Worm (Caenorhabditis elegans): Measurements from ENCODE around the gene srh-23.

DNA sequence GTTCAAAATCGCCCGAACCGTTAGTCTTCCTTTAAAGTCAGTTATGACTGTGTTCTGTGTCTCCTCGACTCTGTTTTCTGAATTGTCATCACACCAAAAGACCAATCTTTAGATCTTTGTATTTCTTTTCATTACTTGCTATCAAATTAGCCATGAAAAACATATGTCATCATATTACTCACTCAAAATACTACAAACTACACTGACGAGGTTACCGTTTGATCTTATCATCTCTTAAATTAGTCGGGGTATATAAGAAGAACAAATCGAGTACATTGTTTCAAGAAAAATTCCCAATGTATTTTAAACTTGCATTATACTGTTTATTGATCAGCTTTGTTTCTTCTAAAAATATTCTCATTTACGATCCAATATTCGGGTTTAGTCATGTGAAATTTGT is 12.3 kb upstream of the srh-23 start, which contains the start of gene ugt-13:
- no peak for TF ChIP-seq zag-1 (tag; optimal IDR thresholded peaks at IDR 0.05)
- no peak for TF ChIP-seq nfya-1 (tag; optimal IDR thresholded peaks at IDR 0.05; ENCODE audit: insufficient read depth)
- TF ChIP-seq nhr-28 (tag; optimal IDR thresholded peaks at IDR 0.05) = no peak
- TF ChIP-seq nhr-77 (tag; optimal IDR thresholded peaks at IDR 0.05) = no peak
- TF ChIP-seq lin-39 (tag; optimal IDR thresholded peaks at IDR 0.05) = no peak
- TF ChIP-seq snpc-4 (tag; optimal IDR thresholded peaks at IDR 0.05) = no peak
- no peak for TF ChIP-seq skn-1 (tag; optimal IDR thresholded peaks at IDR 0.05)
- no peak for TF ChIP-seq pqm-1 (tag; optimal IDR thresholded peaks at IDR 0.05)
